Worm (Caenorhabditis elegans): Measurements from ENCODE around the gene F13D2.1.

Gene F13D2.1

ce11 chrX:11199155-11199554 lies 9.7 kb upstream of the F13D2.1 start, which contains the start of gene col-178:
TSS of gene col-178 (plus strand) at chrX:11199455.
- no peak for TF ChIP-seq C38D4.7 (GFP tag; optimal IDR thresholded peaks at IDR 0.05)
- no peak for TF ChIP-seq nfya-1 (tag; optimal IDR thresholded peaks at IDR 0.05)
- no peak for TF ChIP-seq ref-2 (tag; optimal IDR thresholded peaks at IDR 0.05)
- TF ChIP-seq che-1 (tag; optimal IDR thresholded peaks at IDR 0.05), result no peak
- TF ChIP-seq ceh-34 (tag; optimal IDR thresholded peaks at IDR 0.05), result no peak
- TF ChIP-seq ceh-30 (tag; optimal IDR thresholded peaks at IDR 0.05), result no peak
- no peak for TF ChIP-seq hlh-13 (GFP tag; optimal IDR thresholded peaks at IDR 0.05)
- no peak for TF ChIP-seq ceh-14 (tag; optimal IDR thresholded peaks at IDR 0.05)
- TF ChIP-seq lin-11 (tag; optimal IDR thresholded peaks at IDR 0.05), result no peak
- no peak for TF ChIP-seq lim-6 (tag; optimal IDR thresholded peaks at IDR 0.05)

- no peak for TF ChIP-seq ceh-18 (tag; optimal IDR thresholded peaks at IDR 0.05)
- TF ChIP-seq ceh-9 (tag; optimal IDR thresholded peaks at IDR 0.05), result no peak
- no peak for TF ChIP-seq ahr-1 (tag; optimal IDR thresholded peaks at IDR 0.05)
- TF ChIP-seq hlh-30 (tag; optimal IDR thresholded peaks at IDR 0.05; ENCODE audit: insufficient read depth), result no peak
- TF ChIP-seq hlh-13 (GFP tag; optimal IDR thresholded peaks at IDR 0.05), result no peak
- no peak for TF ChIP-seq pros-1 (tag; optimal IDR thresholded peaks at IDR 0.05)
- no peak for TF ChIP-seq dmd-4 (tag; optimal IDR thresholded peaks at IDR 0.05; ENCODE audit: borderline replicate concordance)
- no peak for TF ChIP-seq sox-4 (tag; optimal IDR thresholded peaks at IDR 0.05)
- no peak for TF ChIP-seq fkh-10 (GFP tag; optimal IDR thresholded peaks at IDR 0.05)
- no peak for TF ChIP-seq fkh-6 (tag; optimal IDR thresholded peaks at IDR 0.05)
- no peak for TF ChIP-seq tbx-2 (tag; optimal IDR thresholded peaks at IDR 0.05)
- TF ChIP-seq hlh-15 (tag; optimal IDR thresholded peaks at IDR 0.05), result no peak
- TF ChIP-seq pha-4 (tag; optimal IDR thresholded peaks at IDR 0.05), result no peak
- no peak for TF ChIP-seq pat-9 (tag; optimal IDR thresholded peaks at IDR 0.05)
- no peak for TF ChIP-seq pqm-1 (tag; optimal IDR thresholded peaks at IDR 0.05)
- no peak for TF ChIP-seq ceh-22 (tag; optimal IDR thresholded peaks at IDR 0.05)
Observed at ce11 chrX:11196741-11197140, 7.3 kb upstream of the F13D2.1 start, which contains the start of gene C34F6.1. TSS of gene C34F6.1 (minus strand) at chrX:11196841.

- no peak for TF ChIP-seq unc-55 (GFP tag; optimal IDR thresholded peaks at IDR 0.05)
- no peak for TF ChIP-seq ceh-24 (tag; optimal IDR thresholded peaks at IDR 0.05)
- no peak for TF ChIP-seq ceh-19 (GFP tag; optimal IDR thresholded peaks at IDR 0.05)
- no peak for TF ChIP-seq F13H6.1 (tag; optimal IDR thresholded peaks at IDR 0.05)
- no peak for TF ChIP-seq K02D7.2 (tag; optimal IDR thresholded peaks at IDR 0.05)
- TF ChIP-seq K09A11.1 (tag; optimal IDR thresholded peaks at IDR 0.05; ENCODE audit: insufficient read depth), result no peak
- no peak for TF ChIP-seq ceh-6 (GFP tag; optimal IDR thresholded peaks at IDR 0.05)
- no peak for TF ChIP-seq Y22D7AL.16 (tag; optimal IDR thresholded peaks at IDR 0.05)
Observed at ce11 chrX:11193670-11194069, 4.3 kb upstream of the F13D2.1 start.

- TF ChIP-seq zip-5 (tag; optimal IDR thresholded peaks at IDR 0.05) (no peak), ets-4 (tag; optimal IDR thresholded peaks at IDR 0.05) (no peak), syd-9 (tag; optimal IDR thresholded peaks at IDR 0.05) (no peak), ceh-30 (tag; optimal IDR thresholded peaks at IDR 0.05) (no peak), T23F11.4 (GFP tag; optimal IDR thresholded peaks at IDR 0.05) (no peak), mec-3 (tag; optimal IDR thresholded peaks at IDR 0.05; ENCODE audit: borderline replicate concordance) (no peak), elt-4 (tag; optimal IDR thresholded peaks at IDR 0.05) (no peak), ceh-14 (tag; optimal IDR thresholded peaks at IDR 0.05) (no peak)
Observed at ce11 chrX:11190443-11190842, 1.0 kb upstream of the F13D2.1 start.

All from whole organism, late embryonic.